Fruit fly (Drosophila melanogaster) whole organism: ENCODE results near the gene GXIVsPLA2.
A peak's percentile ranks its signal among the peaks of the same experiment; 100 is the strongest.

ENCODE experiments used
- CG8478 ChIP-seq: fragments of >200 bp; optimal IDR thresholded peaks from 2 replicates; lab custom pipeline; 2018; ENCODE audit warnings: inconsistent platforms
- Dll ChIP-seq: fragments of >200 bp; optimal IDR thresholded peaks from 2 replicates; lab custom pipeline; 2017
- EcR ChIP-seq, 2 experiments: fragments of >200 bp; optimal IDR thresholded peaks; 2 replicates each; lab custom pipeline; 2017; ENCODE audit warnings: missing biosample characterization in 2 of 2, missing genetic modification characterization in 2 of 2, missing genetic modification reagents in 2 of 2
- pan ChIP-seq: fragments of >200 bp; optimal IDR thresholded peaks from 2 replicates; lab custom pipeline; 2017
- psq ChIP-seq: fragments of >200 bp; optimal IDR thresholded peaks from 2 replicates; lab custom pipeline; 2017
- usp ChIP-seq: fragments of >200 bp; optimal IDR thresholded peaks from 2 replicates; lab custom pipeline; 2017; ENCODE audit warnings: missing biosample characterization, missing genetic modification characterization, mixed read lengths

GXIVsPLA2 gene

dm6 chr3L:15954784-15955427, at the start of gene GXIVsPLA2, which contains the start of gene Pka-C3:
GXIVsPLA2 (plus strand) TSS chr3L:15955096.
Pka-C3 (minus strand) TSS chr3L:15954797.
- TF ChIP-seq usp (GFP tag; lab: Kevin White, UChicago) (no peak), Dll (lab: Kevin White, UChicago) (no peak), CG8478 (lab: Kevin White, UChicago) (no peak)

- TF ChIP-seq pan, result no peak
- no peak for TF ChIP-seq EcR (GFP tag; optimal IDR thresholded peaks at IDR 0.05; lab: Kevin White, UChicago)
- no peak for TF ChIP-seq CG8478 (lab: Kevin White, UChicago)
- TF ChIP-seq Dll (lab: Kevin White, UChicago), result no peak
- no peak for TF ChIP-seq psq (lab: Kevin White, UChicago)
- no peak for TF ChIP-seq usp (GFP tag; lab: Kevin White, UChicago)
Measured at dm6 chr3L:15906262-15906661, 48.6 kb upstream of the GXIVsPLA2 start.

dm6 chr3L:15921043-15921621, 33.8 kb upstream of the GXIVsPLA2 start:
- TF ChIP-seq pan (no peak), Dll (lab: Kevin White, UChicago) (peak; percentile 28)

dm6 chr3L:15923352-15923751, 31.5 kb upstream of the GXIVsPLA2 start:
- TF ChIP-seq Dll (lab: Kevin White, UChicago) (no peak), EcR (GFP tag; optimal IDR thresholded peaks at IDR 0.05; lab: Kevin White, UChicago) (no peak), psq (lab: Kevin White, UChicago) (no peak), usp (GFP tag; lab: Kevin White, UChicago) (no peak), CG8478 (lab: Kevin White, UChicago) (no peak), pan (no peak)

dm6 chr3L:15924319-15924718, 30.6 kb upstream of the GXIVsPLA2 start:
- TF ChIP-seq pan, result no peak
- no peak for TF ChIP-seq psq (lab: Kevin White, UChicago)
- no peak for TF ChIP-seq CG8478 (lab: Kevin White, UChicago)
- no peak for TF ChIP-seq Dll (lab: Kevin White, UChicago)
- no peak for TF ChIP-seq EcR (GFP tag; optimal IDR thresholded peaks at IDR 0.05; lab: Kevin White, UChicago)

- no peak for TF ChIP-seq pan
- TF ChIP-seq Dll (lab: Kevin White, UChicago), result no peak
- TF ChIP-seq EcR (GFP tag; optimal IDR thresholded peaks at IDR 0.05; lab: Kevin White, UChicago), result peak in 1 of 2 experiments; percentile 1
- TF ChIP-seq psq (lab: Kevin White, UChicago), result no peak
Measured at dm6 chr3L:15924811-15925437, 30.0 kb upstream of the GXIVsPLA2 start, which contains the start of gene sff. sff (minus strand) TSS chr3L:15924861.

dm6 chr3L:15940823-15941222, 14.1 kb upstream of the GXIVsPLA2 start:
- TF ChIP-seq psq (lab: Kevin White, UChicago) (no peak), Dll (lab: Kevin White, UChicago) (no peak), pan (no peak), usp (GFP tag; lab: Kevin White, UChicago) (no peak), CG8478 (lab: Kevin White, UChicago) (no peak)

dm6 chr3L:15952287-15952686, 2.6 kb upstream of the GXIVsPLA2 start:
- no peak for TF ChIP-seq EcR (GFP tag; optimal IDR thresholded peaks at IDR 0.05; lab: Kevin White, UChicago)
- no peak for TF ChIP-seq pan
- TF ChIP-seq usp (GFP tag; lab: Kevin White, UChicago), result no peak
- no peak for TF ChIP-seq psq (lab: Kevin White, UChicago)
- TF ChIP-seq Dll (lab: Kevin White, UChicago), result no peak
- TF ChIP-seq CG8478 (lab: Kevin White, UChicago), result no peak

- TF ChIP-seq pan (no peak), usp (GFP tag; lab: Kevin White, UChicago) (no peak), Dll (lab: Kevin White, UChicago) (no peak), psq (lab: Kevin White, UChicago) (no peak), CG8478 (lab: Kevin White, UChicago) (no peak), EcR (GFP tag; optimal IDR thresholded peaks at IDR 0.05; lab: Kevin White, UChicago) (no peak)
Measured at dm6 chr3L:15952909-15953308, 2.0 kb upstream of the GXIVsPLA2 start.

dm6 chr3L:15953892-15954291, 1.0 kb upstream of the GXIVsPLA2 start:
- TF ChIP-seq Dll (lab: Kevin White, UChicago), result no peak
- TF ChIP-seq EcR (GFP tag; optimal IDR thresholded peaks at IDR 0.05; lab: Kevin White, UChicago), result no peak
- no peak for TF ChIP-seq CG8478 (lab: Kevin White, UChicago)
- no peak for TF ChIP-seq usp (GFP tag; lab: Kevin White, UChicago)
- no peak for TF ChIP-seq pan
- no peak for TF ChIP-seq psq (lab: Kevin White, UChicago)

dm6 chr3L:15956448-15957010, 1.6 kb downstream of the GXIVsPLA2 start, which contains the start of gene elgi:
elgi (plus strand) TSS chr3L:15956550.
- TF ChIP-seq CG8478 (lab: Kevin White, UChicago) (no peak), psq (lab: Kevin White, UChicago) (no peak), EcR (GFP tag; optimal IDR thresholded peaks at IDR 0.05; lab: Kevin White, UChicago) (no peak), pan (no peak), usp (GFP tag; lab: Kevin White, UChicago) (no peak), Dll (lab: Kevin White, UChicago) (no peak)
